Fruit fly (Drosophila melanogaster): ENCODE results near the gene Nmd3.

Gene Nmd3

DNA sequence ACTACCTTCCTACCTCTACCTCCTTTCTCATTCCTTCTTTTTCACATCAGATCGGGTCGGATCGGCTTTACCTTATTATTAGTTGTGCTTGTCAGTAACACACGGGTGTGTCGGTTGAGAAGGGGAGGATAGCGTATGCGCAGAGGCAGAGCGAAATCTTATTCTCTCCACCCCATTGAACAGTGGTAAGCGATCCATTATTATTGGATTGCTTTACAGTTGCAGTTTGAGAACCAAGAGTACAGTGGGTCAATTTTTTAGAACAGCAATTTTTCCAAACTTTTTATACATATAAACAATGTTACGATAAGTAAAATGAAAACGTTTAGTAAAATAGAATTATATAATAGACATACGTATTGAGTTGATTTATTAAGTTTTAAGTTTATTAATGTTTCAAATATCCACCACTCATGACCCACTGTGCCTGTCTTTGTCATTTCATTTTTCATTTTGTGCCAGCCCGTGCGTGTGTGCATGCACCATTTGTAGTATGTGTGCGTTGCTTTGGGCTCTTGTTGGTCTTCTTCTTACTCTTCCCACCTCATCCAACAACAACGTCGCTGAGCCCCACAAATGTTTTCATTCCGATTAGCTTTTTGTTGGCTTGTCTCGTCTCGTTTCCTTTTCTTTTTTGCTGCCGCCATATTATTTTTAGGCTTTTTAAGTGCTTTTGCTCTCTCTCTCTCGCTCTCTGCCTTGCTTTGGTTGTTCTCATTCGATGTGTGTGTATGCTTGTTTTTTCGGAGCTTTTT is 46.7 kb downstream of the Nmd3 start (continued):
- peak; percentile 99 for TF ChIP-seq CG6854 (GFP tag; optimal IDR thresholded peaks at IDR 0.05)
- TF ChIP-seq CG7839 (tag; optimal IDR thresholded peaks at IDR 0.05), result peak; percentile 99
- peak; percentile 98 for TF ChIP-seq ranshi (GFP tag; IDR thresholded peaks at IDR 0.05)
- TF ChIP-seq onecut (GFP tag; IDR thresholded peaks at IDR 0.05), result peak; percentile 95
- TF ChIP-seq Bteb2 (GFP tag; optimal IDR thresholded peaks at IDR 0.05), result peak; percentile 97
- peak; percentile 93 for TF ChIP-seq fu2 (GFP tag; optimal IDR thresholded peaks at IDR 0.05)
- peak; percentile 68 to 95 for TF ChIP-seq Trl (optimal IDR thresholded peaks at IDR 0.05)
- TF ChIP-seq Trl (GFP tag; optimal IDR thresholded peaks at IDR 0.05), result peak; percentile 90
- peak; percentile 80 for TF ChIP-seq pb (GFP tag; optimal IDR thresholded peaks at IDR 0.05)
- peak; percentile 99 for TF ChIP-seq CG1233 (GFP tag; optimal IDR thresholded peaks at IDR 0.05)
- peak; percentile 99 for TF ChIP-seq Ssrp (tag; optimal IDR thresholded peaks at IDR 0.05)
- TF ChIP-seq Dip3 (GFP tag; optimal IDR thresholded peaks at IDR 0.05), result peak; percentile 97
- TF ChIP-seq Optix (GFP tag; IDR thresholded peaks at IDR 0.05), result peak; percentile 93
- peak; percentile 96 for TF ChIP-seq TFAM (GFP tag; optimal IDR thresholded peaks at IDR 0.05)
- TF ChIP-seq oc (tag; optimal IDR thresholded peaks at IDR 0.05), result peak; percentile 99
- TF ChIP-seq Fer3 (tag; optimal IDR thresholded peaks at IDR 0.05), result peak; percentile 99
- TF ChIP-seq bab2 (GFP tag; optimal IDR thresholded peaks at IDR 0.05), result peak; percentile 79
- TF ChIP-seq tll (GFP tag; optimal IDR thresholded peaks at IDR 0.05), result no peak
- peak; percentile 97 for TF ChIP-seq CG2875 (GFP tag; optimal IDR thresholded peaks at IDR 0.05)
- TF ChIP-seq HLH4C (GFP tag; IDR thresholded peaks at IDR 0.05; ENCODE audit: partially characterized antibody), result peak; percentile 69; the same call in 2 of the 3 replicates
- TF ChIP-seq CG7271 (tag; optimal IDR thresholded peaks at IDR 0.05), result peak; percentile 99
- peak; percentile 99 for TF ChIP-seq CG15601 (tag; optimal IDR thresholded peaks at IDR 0.05)
- peak; percentile 98 for TF ChIP-seq CG17328 (GFP tag; IDR thresholded peaks at IDR 0.05)
- TF ChIP-seq CG4424 (GFP tag; optimal IDR thresholded peaks at IDR 0.05), result peak; percentile 99
- TF ChIP-seq Atf3 (GFP tag; optimal IDR thresholded peaks at IDR 0.05), result peak; percentile 88
- TF ChIP-seq Mrtf (GFP tag; IDR thresholded peaks at IDR 0.05), result peak; percentile 98
- peak; percentile 89 for TF ChIP-seq CG33213 (GFP tag; optimal IDR thresholded peaks at IDR 0.05)
- peak; percentile 99 for TF ChIP-seq Ptx1 (GFP tag; IDR thresholded peaks at IDR 0.05)
- TF ChIP-seq Hand (GFP tag; optimal IDR thresholded peaks at IDR 0.05), result peak; percentile 100
- peak; percentile 99 for TF ChIP-seq CG18476 (GFP tag; optimal IDR thresholded peaks at IDR 0.05)
- TF ChIP-seq nerfin-2 (GFP tag; IDR thresholded peaks at IDR 0.05; ENCODE audit: partially characterized antibody), result peak; percentile 90
- no peak for TF ChIP-seq D (optimal IDR thresholded peaks at IDR 0.05)
- peak; percentile 99 for TF ChIP-seq D (GFP tag; optimal IDR thresholded peaks at IDR 0.05)
- TF ChIP-seq maf-S (GFP tag; optimal IDR thresholded peaks at IDR 0.05), result peak; percentile 95
- TF ChIP-seq al (GFP tag; IDR thresholded peaks at IDR 0.05), result peak; percentile 99
- TF ChIP-seq slp2 (GFP tag; optimal IDR thresholded peaks at IDR 0.05), result peak; percentile 85
- TF ChIP-seq pita (GFP tag; optimal IDR thresholded peaks at IDR 0.05), result no peak
- TF ChIP-seq CG7745 (tag; optimal IDR thresholded peaks at IDR 0.05), result peak; percentile 93
- TF ChIP-seq esg (GFP tag; conservative IDR thresholded peaks at IDR 0.05), result peak; percentile 99
- TF ChIP-seq CG10274 (GFP tag; optimal IDR thresholded peaks at IDR 0.05), result peak; percentile 96
- peak; percentile 97 for TF ChIP-seq CG10267 (tag; optimal IDR thresholded peaks at IDR 0.05)
- TF ChIP-seq grau (tag; optimal IDR thresholded peaks at IDR 0.05), result peak; percentile 99
- peak; percentile 99 for TF ChIP-seq HHEX (GFP tag; optimal IDR thresholded peaks at IDR 0.05)
- TF ChIP-seq Ets65A (GFP tag), result peak; percentile 97
- TF ChIP-seq pnt (GFP tag; optimal IDR thresholded peaks at IDR 0.05), result peak; percentile 89
- peak; percentile 99 for TF ChIP-seq CG10979 (tag; optimal IDR thresholded peaks at IDR 0.05)
- TF ChIP-seq Gsc (GFP tag; IDR thresholded peaks at IDR 0.05), result peak; percentile 96
- peak; percentile 99 for TF ChIP-seq CG8388 (GFP tag; optimal IDR thresholded peaks at IDR 0.05)
- peak; percentile 80 for TF ChIP-seq vnd (GFP tag; IDR thresholded peaks at IDR 0.05; ENCODE audit: partially characterized antibody)

All from whole organism, embryonic.